Worm (Caenorhabditis elegans) whole organism, late embryonic: Measurements from ENCODE around the gene nhr-135.

Experiments used
- ceh-48 ChIP-seq: sonication (generic microtip); optimal IDR thresholded peaks from 2 replicates; lab custom pipeline; 2016; ENCODE audit warnings: missing genetic modification characterization, inconsistent platforms, missing compliant biosample characterization
- che-1 ChIP-seq: sonication (generic microtip); optimal IDR thresholded peaks from 2 replicates; lab custom pipeline; 2016; ENCODE audit warnings: mild to moderate bottlenecking, missing genetic modification characterization, missing compliant biosample characterization
- dmd-4 ChIP-seq: sonication (generic microtip); optimal IDR thresholded peaks from 2 replicates; lab custom pipeline; 2016; ENCODE audit warnings: borderline replicate concordance, missing genetic modification characterization, missing compliant biosample characterization
- dve-1 ChIP-seq: sonication (generic microtip); optimal IDR thresholded peaks from 2 replicates; lab custom pipeline; 2017; ENCODE audit warnings: antibody characterized with exemption, mild to moderate bottlenecking, missing genetic modification characterization, missing compliant biosample characterization
- gmeb-2 ChIP-seq: sonication (generic microtip); optimal IDR thresholded peaks from 2 replicates; lab custom pipeline; 2016; ENCODE audit warnings: missing genetic modification characterization, inconsistent platforms, missing compliant biosample characterization
- nhr-11 ChIP-seq: fragments of 150-350 bp; optimal IDR thresholded peaks from 2 replicates; lab custom pipeline; 2014; ENCODE audit warnings: missing biosample characterization, missing genetic modification characterization
- nhr-232 ChIP-seq: sonication (generic microtip); optimal IDR thresholded peaks from 2 replicates; lab custom pipeline; 2016; ENCODE audit warnings: missing genetic modification characterization, missing compliant biosample characterization
- pha-4 ChIP-seq: fragments of 150-350 bp; optimal IDR thresholded peaks from 2 replicates; lab custom pipeline; 2018; ENCODE audit warnings: missing biosample characterization, missing genetic modification reagents, missing genetic modification characterization
- rnt-1 ChIP-seq: sonication (generic microtip); optimal IDR thresholded peaks from 2 replicates; lab custom pipeline; 2016; ENCODE audit warnings: missing genetic modification characterization, missing compliant biosample characterization
- sdc-2 ChIP-seq: sonication (generic microtip); optimal IDR thresholded peaks from 2 replicates; lab custom pipeline; 2016; ENCODE audit warnings: missing genotype, missing genetic modification characterization, missing compliant biosample characterization
- sox-4 ChIP-seq: sonication (generic microtip); optimal IDR thresholded peaks from 2 replicates; lab custom pipeline; 2017; ENCODE audit warnings: mild to moderate bottlenecking, missing genetic modification characterization, inconsistent platforms, missing compliant biosample characterization
- tbx-2 ChIP-seq: sonication (generic microtip); optimal IDR thresholded peaks from 2 replicates; lab custom pipeline; 2016; ENCODE audit warnings: missing genetic modification characterization, missing compliant biosample characterization
- zip-5 ChIP-seq: sonication (generic microtip); optimal IDR thresholded peaks from 2 replicates; lab custom pipeline; 2016; ENCODE audit warnings: missing genetic modification characterization, missing compliant biosample characterization

ce11 chrV:7130974-7131373 is 37.4 kb upstream of the nhr-135 start, which contains the start of gene srx-36:
- TF ChIP-seq rnt-1 (no peak), tbx-2 (tag; lab: Kevin White, UChicago) (no peak), dve-1 (tag; lab: Kevin White, UChicago) (no peak), gmeb-2 (tag; lab: Kevin White, UChicago) (no peak), zip-5 (no peak), sox-4 (no peak), dmd-4 (no peak), nhr-232 (tag; lab: Kevin White, UChicago) (no peak), sdc-2 (no peak), pha-4 (tag; lab: Kevin White, UChicago) (no peak), ceh-48 (tag; lab: Kevin White, UChicago) (no peak), che-1 (tag; lab: Kevin White, UChicago) (no peak), nhr-11 (no peak)
